Fruit fly (Drosophila melanogaster): ENCODE measurements around the gene BI-1.

The BI-1 gene

DNA sequence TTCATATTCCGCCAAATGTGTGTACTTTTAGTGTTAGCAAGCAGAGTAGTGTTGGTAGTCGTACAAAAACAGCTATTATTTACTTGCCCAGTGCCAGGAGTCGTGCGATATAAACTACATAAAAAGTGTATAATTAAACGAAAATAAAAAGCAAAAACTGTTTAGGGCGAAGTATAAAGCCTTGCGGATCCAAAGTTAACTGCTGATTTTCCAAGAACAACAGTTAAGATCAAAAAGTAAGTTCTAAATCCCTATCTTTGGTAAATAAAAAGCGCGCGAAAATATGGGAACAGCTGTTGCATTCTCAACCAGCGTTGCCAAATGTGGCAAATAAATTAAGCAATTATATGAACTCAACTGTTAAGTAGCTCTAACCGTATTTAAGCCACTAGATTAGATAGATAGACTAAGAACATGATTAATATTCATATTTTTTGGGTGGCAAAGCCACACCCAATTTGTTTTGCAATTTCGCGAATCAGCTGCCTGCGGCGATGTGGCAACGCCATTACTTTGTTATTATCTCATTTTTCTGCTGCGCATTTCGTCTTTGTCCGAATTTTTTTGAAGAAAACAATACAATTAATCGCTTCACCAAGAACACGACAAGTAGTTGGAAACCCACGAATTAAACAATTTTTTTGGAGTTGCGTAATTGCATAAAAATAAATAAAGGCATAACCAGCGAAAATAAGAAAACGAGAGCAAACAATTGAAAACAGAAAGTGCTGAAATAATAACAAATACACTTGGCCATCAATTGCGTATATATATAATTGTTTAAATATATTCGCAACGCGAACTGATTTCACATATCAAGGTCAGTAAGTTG is 31.7 kb upstream of the BI-1 start, which contains the start of the genes Prim1 and CG7083 (continued):
- TF ChIP-seq pfk (GFP tag; optimal IDR thresholded peaks at IDR 0.05) (no peak), Mad (GFP tag; optimal IDR thresholded peaks at IDR 0.05) (peak; percentile 53), Nf-YC (tag; optimal IDR thresholded peaks at IDR 0.05) (peak; percentile 47), dimm (GFP tag; IDR thresholded peaks at IDR 0.05) (no peak), MESR4 (GFP tag; optimal IDR thresholded peaks at IDR 0.05) (peak; percentile 54), E2f2 (GFP tag; IDR thresholded peaks at IDR 0.05) (peak; percentile 82), ham (GFP tag; IDR thresholded peaks at IDR 0.05) (no peak), CG17361 (GFP tag; IDR thresholded peaks at IDR 0.05) (peak; percentile 60; the same call in 2 of the 3 replicates), CG11723 (GFP tag; optimal IDR thresholded peaks at IDR 0.05) (peak; percentile 5), gro (GFP tag; optimal IDR thresholded peaks at IDR 0.05) (peak; percentile 69), Dad (GFP tag; optimal IDR thresholded peaks at IDR 0.05) (peak; percentile 31)

- TF ChIP-seq Rfx (GFP tag; IDR thresholded peaks at IDR 0.05) = peak; percentile 23; the same call in 1 of the 2 replicates
- peak; percentile 73 for TF ChIP-seq CG2116 (GFP tag; optimal IDR thresholded peaks at IDR 0.05)
- peak; percentile 8; the same call in 1 of the 2 replicates for TF ChIP-seq sob (GFP tag; IDR thresholded peaks at IDR 0.05)
- TF ChIP-seq CG9817 (tag; optimal IDR thresholded peaks at IDR 0.05) = no peak
- TF ChIP-seq Doc3 (GFP tag; IDR thresholded peaks at IDR 0.05; ENCODE audit: partially characterized antibody) = 0 out of 3 replicates have a peak, but pooled peaks have one; percentile 21
- TF ChIP-seq CG12659 (GFP tag; optimal IDR thresholded peaks at IDR 0.05) = peak; percentile 52
- TF ChIP-seq Med (GFP tag) = peak; percentile 84
- TF ChIP-seq GATAe (GFP tag; conservative IDR thresholded peaks at IDR 0.05) = peak; percentile 63
- TF ChIP-seq MESR4 (GFP tag; optimal IDR thresholded peaks at IDR 0.05) = peak; percentile 28
- 0 out of 2 replicates have a peak, but pooled peaks have one; percentile 14 for TF ChIP-seq CG32767 (GFP tag; IDR thresholded peaks at IDR 0.05)
- TF ChIP-seq bbx (GFP tag; IDR thresholded peaks at IDR 0.05; ENCODE audit: partially characterized antibody) = peak; percentile 48; the same call in 1 of the 2 replicates
- TF ChIP-seq Sox100B (GFP tag; optimal IDR thresholded peaks at IDR 0.05) = peak; percentile 5
- TF ChIP-seq crp (GFP tag; optimal IDR thresholded peaks at IDR 0.05) = peak in 1 of 2 experiments; percentile 18
- peak; percentile 16 for TF ChIP-seq sd (tag; optimal IDR thresholded peaks at IDR 0.05)
- peak; percentile 24 for TF ChIP-seq PHDP (tag; optimal IDR thresholded peaks at IDR 0.05)
- TF ChIP-seq Scr (GFP tag; IDR thresholded peaks at IDR 0.05; ENCODE audit: partially characterized antibody) = peak; percentile 56
- TF ChIP-seq lbe (GFP tag; optimal IDR thresholded peaks at IDR 0.05) = peak; percentile 41
- TF ChIP-seq Sox102F (GFP tag; optimal IDR thresholded peaks at IDR 0.05) = no peak
- TF ChIP-seq sens (GFP tag) = peak; percentile 78
- no peak for TF ChIP-seq CG8478 (optimal IDR thresholded peaks at IDR 0.05)
- peak; percentile 34; the same call in 1 of the 3 replicates for TF ChIP-seq CG34224 (GFP tag; IDR thresholded peaks at IDR 0.05; ENCODE audit: partially characterized antibody)
- TF ChIP-seq CG14710 (tag; optimal IDR thresholded peaks at IDR 0.05) = peak; percentile 66
- peak; percentile 7 for TF ChIP-seq CG12299 (tag; optimal IDR thresholded peaks at IDR 0.05)
- TF ChIP-seq dati (GFP tag; IDR thresholded peaks at IDR 0.05) = no peak
- TF ChIP-seq Drgx (GFP tag; IDR thresholded peaks at IDR 0.05) = 0 out of 2 replicates have a peak, but pooled peaks have one; percentile 23
- TF ChIP-seq CG9932 (GFP tag; IDR thresholded peaks at IDR 0.05) = peak; percentile 22; the same call in 1 of the 2 replicates
- TF ChIP-seq Hr78 (GFP tag; optimal IDR thresholded peaks at IDR 0.05) = peak in 1 of 2 experiments; percentile 60
- no peak for TF ChIP-seq hkb (optimal IDR thresholded peaks at IDR 0.05)
- TF ChIP-seq hkb (GFP tag; IDR thresholded peaks at IDR 0.05) = no peak
- peak; percentile 36 for TF ChIP-seq trem (tag; optimal IDR thresholded peaks at IDR 0.05)
- peak; percentile 2 for TF ChIP-seq CG8290 (GFP tag; optimal IDR thresholded peaks at IDR 0.05)
- TF ChIP-seq CG8290 (tag; optimal IDR thresholded peaks at IDR 0.05) = no peak
- TF ChIP-seq lab (GFP tag; optimal IDR thresholded peaks at IDR 0.05) = peak; percentile 30
- peak; percentile 58 for TF ChIP-seq CG34376 (GFP tag; optimal IDR thresholded peaks at IDR 0.05)
- no peak for TF ChIP-seq emc (GFP tag; optimal IDR thresholded peaks at IDR 0.05)
- no peak for TF ChIP-seq zfh1 (GFP tag; IDR thresholded peaks at IDR 0.05)
- peak; percentile 5 for TF ChIP-seq CG2712 (tag; optimal IDR thresholded peaks at IDR 0.05)
Observed at dm6 chr3L:8338921-8339320, 30.2 kb upstream of the BI-1 start, which contains the start of gene Pex2. Gene Pex2 (plus strand): TSS chr3L:8339051.
